Worm (Caenorhabditis elegans) whole organism, L4/young adult: ENCODE measurements around the gene B0035.15.
A peak's percentile ranks its signal among the peaks of the same experiment; 100 is the strongest.
"Not testable (repeated sequence)": the region's sequence is repeated elsewhere in the genome, so short reads cannot be mapped to it uniquely, and the experiment has no call there.

Source experiments
- W03F9.2 ChIP-seq: fragments of 150-350 bp; optimal IDR thresholded peaks from 2 replicates; lab custom pipeline; 2014; ENCODE audit warnings: missing biosample characterization, missing genetic modification characterization
- dao-5 ChIP-seq: sonication (generic microtip); optimal IDR thresholded peaks from 2 replicates; lab custom pipeline; 2016; ENCODE audit warnings: missing genotype, missing genetic modification characterization, moderate library complexity, missing compliant biosample characterization
- him-1 ChIP-seq: sonication (generic microtip); optimal IDR thresholded peaks from 2 replicates; lab custom pipeline; 2016; ENCODE audit warnings: missing genotype, missing genetic modification reagents, missing genetic modification characterization, missing compliant biosample characterization

The B0035.15 gene

DNA sequence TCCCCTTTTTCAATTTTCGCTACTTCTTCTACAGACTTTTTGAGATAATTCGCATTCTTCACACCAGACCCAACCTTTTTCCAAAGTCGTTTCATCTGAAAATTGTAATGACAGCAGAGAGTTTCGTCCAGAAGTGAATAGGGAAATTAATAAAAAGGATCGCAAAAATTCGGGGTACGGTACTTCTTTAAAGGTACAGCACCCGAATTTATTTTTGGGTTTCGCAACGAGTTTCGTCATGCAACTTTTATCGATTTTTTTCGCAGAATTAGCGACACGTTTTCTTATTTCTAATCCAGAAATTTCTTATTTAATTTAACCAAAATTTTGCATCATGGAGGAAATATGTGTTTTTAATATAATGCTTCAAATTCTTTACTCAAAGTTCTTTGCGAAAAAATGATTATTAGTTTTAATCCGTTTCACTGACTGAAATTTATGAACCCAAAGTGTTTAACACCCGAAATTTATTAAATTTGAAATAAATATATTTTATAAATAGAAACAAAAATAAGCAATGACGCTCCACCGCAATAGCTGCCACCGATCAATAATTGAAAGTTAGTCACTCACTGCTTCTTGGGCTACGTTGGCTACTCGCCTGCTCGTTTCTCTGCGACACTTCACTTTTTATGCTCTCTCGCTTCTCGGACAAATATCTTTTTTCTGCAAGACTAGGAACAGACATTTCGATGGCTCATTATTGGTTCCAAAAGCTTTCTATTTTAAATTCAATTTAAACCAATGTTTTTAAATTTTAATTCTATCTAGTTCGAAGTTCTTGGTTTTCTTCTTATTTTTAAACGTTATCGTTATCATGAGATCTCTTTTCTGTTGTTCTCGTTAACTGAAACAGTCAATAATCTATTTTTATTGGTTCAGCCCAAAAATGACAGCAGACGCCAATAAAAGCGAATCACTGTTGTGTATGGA is at the start of gene B0035.15, which contains the start of gene dnj-1:
B0035.15 (minus strand) TSS at position 99 of the 933 bp plus-strand sequence.
dnj-1 (plus strand) TSS at position 883 of the 933 bp plus-strand sequence.
- TF ChIP-seq dao-5 (tag; lab: Kevin White, UChicago) (no peak), W03F9.2 (no peak), him-1 (tag; lab: Kevin White, UChicago) (no peak)

DNA sequence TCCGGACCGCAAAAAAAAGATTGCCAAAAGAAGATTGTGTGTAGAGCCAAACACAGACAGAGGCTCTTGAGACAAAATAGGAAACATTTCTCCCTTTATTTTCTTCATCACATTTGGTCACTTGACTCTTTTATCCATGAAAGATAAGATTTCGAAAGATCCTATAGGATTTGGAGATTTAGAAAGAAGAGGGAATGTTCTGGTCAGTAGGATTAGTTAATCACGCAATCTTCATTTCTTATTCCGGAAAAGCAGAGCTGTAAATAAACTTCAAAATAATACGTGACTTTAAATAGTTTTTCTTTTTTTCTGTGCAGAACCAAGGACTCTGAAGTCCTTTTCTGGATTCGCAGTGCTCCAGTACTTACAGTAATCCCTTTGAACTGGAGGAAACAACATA is 49.2 kb upstream of the B0035.15 start:
- no peak for TF ChIP-seq W03F9.2
- no peak for TF ChIP-seq him-1 (tag; lab: Kevin White, UChicago)
- TF ChIP-seq dao-5 (tag; lab: Kevin White, UChicago), result no peak

DNA sequence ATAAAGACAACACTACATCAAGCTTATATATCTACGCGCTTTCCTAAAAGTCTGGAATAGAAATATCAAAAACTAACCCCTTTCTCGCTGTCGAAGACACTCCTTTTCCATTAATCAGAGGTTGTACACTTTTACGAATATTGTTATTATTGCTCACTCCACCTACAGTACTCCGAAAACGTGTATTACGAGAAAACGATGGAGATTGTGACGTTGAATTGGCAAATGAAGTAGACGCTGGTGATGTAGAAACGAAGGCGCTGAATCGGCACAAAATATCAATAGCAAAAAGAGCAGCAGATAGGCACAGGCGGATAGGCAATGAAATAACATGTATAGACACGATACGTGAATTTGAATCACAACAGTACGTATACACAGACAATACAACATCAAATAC is 46.2 kb upstream of the B0035.15 start:
- TF ChIP-seq W03F9.2, result no peak
- no peak for TF ChIP-seq him-1 (tag; lab: Kevin White, UChicago)
- TF ChIP-seq dao-5 (tag; lab: Kevin White, UChicago), result no peak

DNA sequence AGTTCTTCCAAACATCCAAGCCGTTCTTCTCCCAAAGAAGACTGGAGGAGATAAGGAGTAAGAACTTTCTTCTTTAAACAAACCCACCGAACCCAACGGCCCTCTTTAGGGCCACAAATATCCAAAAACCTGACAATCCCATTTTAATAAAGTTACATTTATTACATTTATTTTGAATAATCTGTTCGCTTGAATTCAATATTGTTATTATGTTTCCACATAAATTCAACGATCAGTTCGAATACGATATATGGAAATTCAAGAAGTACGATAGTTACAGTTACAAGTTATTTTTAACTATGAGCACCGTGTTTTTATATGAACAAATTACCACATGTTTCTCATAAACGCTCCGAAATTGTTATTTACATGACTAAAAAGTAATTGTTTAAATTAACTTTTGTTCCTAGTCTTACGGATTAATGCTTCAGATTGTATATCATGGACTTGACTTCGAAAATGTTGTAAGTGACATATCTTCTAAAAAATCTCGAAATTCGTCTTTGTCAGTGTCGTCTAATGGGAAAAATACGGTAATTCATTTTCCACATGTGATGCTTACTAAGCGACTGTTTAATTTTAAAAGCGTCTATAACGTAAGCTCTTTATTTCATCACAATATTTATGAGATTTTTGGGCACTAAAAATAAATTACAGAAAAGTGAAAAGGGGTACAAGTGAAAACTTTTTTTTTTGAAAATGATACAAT is 42.8 kb upstream of the B0035.15 start:
- TF ChIP-seq dao-5 (tag; lab: Kevin White, UChicago), result no peak
- no peak for TF ChIP-seq W03F9.2
- no peak for TF ChIP-seq him-1 (tag; lab: Kevin White, UChicago)

DNA sequence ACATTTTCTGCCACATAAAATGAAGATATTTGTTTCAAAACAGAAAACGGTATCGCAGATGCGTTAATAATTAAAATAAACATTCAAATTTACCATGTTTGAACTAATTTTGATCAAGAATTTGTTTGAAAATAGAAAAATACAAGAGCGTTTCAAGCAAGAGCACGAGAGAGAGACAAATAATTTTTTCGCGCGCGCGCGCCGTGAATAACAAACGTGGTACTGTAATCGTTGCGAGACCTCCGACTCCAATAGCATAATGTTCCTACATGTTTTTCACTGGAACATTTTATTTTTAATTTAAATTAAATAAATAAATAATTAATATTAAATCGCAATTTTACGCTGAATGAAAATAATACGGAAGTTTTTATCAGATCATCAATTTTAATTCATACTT is 39.0 kb upstream of the B0035.15 start, which contains the start of gene F54E12.2:
F54E12.2 (minus strand) TSS at position 164 of the 400 bp plus-strand sequence.
- TF ChIP-seq dao-5 (tag; lab: Kevin White, UChicago) (no peak), W03F9.2 (peak; percentile 51)

DNA sequence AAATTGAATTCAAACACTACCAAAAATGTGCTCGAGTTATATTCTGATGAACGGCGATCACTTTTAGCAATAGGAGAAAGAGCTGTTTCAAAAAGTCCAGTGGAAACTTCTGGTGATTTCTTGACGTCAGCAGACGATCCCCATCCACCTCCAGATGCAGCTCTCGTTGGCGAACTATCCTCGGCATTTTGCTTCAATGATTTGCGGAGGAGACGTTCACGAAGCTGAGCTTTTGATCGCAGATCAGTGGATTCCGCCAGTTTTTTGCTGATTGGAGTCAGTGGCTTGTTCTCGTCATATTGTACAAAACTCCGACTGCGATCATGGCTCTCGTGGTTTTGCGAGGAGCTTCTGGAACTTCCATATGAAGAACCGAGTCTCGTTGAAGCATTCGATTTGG is 38.1 kb upstream of the B0035.15 start:
- TF ChIP-seq dao-5 (tag; lab: Kevin White, UChicago) (no peak), him-1 (tag; lab: Kevin White, UChicago) (no peak), W03F9.2 (no peak)

DNA sequence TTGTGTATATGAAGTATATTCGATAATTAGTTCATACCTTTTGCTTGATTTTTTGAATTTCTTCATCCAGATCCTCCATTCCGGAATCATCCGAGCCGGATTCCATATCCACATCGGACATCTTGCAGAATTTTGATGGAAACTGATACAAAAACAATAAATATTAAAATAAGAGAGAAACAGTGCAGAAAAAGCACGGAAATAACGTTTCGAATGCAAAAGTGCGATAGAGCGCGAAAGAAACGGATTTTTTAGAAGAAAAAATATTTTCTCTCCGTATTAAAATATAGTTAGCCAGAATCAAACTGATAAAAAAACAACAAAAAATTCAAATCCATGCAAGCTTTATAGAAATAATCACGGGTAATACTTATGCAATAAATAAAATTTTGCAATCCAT is 34.7 kb upstream of the B0035.15 start, which contains the start of gene sart-3:
sart-3 (minus strand) TSS at position 219 of the 400 bp plus-strand sequence.
- TF ChIP-seq him-1 (tag; lab: Kevin White, UChicago), result no peak
- TF ChIP-seq W03F9.2, result no peak
- no peak for TF ChIP-seq dao-5 (tag; lab: Kevin White, UChicago)

DNA sequence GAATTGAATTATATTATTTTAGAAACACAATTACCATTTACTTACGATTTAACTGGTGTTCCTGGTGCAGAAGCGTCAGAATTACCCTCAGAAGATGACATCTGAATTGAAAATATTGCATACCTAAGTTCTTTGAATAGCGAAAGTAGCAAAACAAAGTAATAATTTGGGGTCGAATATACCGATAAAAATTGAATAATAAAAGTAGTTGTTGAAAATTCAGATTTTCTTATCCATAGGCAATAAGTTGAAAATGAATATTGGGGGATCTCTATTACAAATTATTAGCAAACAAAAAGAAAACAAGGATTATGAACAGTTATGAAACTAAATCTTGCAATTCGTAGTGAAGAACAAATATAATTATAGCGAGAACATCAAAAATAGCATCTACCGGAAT is 31.2 kb upstream of the B0035.15 start, which contains the start of gene leo-1:
leo-1 (minus strand) TSS at position 101 of the 400 bp plus-strand sequence.
- TF ChIP-seq W03F9.2 (no peak), dao-5 (tag; lab: Kevin White, UChicago) (no peak), him-1 (tag; lab: Kevin White, UChicago) (no peak)

DNA sequence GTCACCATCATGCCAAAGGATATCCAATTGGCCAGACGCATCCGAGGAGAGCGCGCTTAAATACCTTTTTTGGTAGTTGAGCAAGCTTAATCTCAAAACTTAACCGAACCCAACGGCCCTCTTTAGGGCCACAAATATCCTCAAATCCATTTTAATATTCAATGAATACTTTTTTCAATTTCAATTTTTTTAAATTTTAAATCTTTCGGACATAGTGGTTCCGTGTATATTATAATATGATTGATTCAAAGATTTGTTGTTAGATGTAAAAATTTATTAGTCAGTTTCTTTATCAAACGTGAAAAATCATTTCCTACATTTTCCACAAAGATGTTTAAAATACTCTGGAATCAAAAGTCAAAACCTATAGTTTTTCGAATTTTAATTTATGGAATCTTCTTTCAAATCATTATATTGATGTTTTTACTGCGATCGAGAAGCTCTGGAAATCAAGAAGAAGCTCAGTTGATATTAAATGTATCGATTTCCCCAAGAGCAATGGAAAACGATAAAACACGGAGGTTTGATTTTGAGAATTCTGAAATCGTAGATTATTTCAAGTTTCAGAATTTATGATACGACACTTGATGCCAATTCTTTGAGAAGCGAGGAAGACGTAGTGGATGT is 29.0 kb upstream of the B0035.15 start, which contains the start of gene B0035.21:
B0035.21 (plus strand) TSS at position 322 of the 627 bp plus-strand sequence.
- TF ChIP-seq W03F9.2 (no peak), him-1 (tag; lab: Kevin White, UChicago) (no peak), dao-5 (tag; lab: Kevin White, UChicago) (no peak)

DNA sequence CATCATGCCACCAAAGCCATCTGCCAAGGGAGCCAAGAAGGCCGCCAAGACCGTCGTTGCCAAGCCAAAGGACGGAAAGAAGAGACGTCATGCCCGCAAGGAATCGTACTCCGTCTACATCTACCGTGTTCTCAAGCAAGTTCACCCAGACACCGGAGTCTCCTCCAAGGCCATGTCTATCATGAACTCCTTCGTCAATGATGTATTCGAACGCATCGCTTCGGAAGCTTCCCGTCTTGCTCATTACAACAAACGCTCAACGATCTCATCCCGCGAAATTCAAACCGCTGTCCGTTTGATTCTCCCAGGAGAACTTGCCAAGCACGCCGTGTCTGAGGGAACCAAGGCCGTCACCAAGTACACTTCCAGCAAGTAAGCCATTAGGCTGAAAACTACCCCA is 26.7 kb upstream of the B0035.15 start, which contains the start of gene his-48:
his-48 (plus strand) TSS at position 5 of the 400 bp plus-strand sequence.
- not testable (repeated sequence) for TF ChIP-seq W03F9.2; him-1 (tag; lab: Kevin White, UChicago); dao-5 (tag; lab: Kevin White, UChicago)

DNA sequence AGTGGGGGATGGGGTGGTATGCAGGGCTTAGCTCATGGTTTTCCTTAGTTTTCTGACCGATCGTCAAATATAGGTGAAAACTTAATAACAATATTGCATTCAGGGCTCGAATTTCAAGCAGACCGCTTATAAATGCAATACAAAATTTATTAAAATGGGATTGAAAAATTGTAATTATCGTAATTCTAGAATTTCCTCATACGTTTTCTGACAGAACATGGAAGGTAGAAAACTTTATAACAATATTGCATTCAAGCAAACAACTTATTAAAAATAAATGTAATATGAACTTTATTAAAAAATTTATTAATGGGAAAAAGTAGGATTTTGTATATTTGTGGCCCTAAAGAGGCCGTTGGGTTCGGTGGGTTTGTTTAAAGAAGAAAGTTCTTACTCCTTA is 25.6 kb upstream of the B0035.15 start:
- TF ChIP-seq W03F9.2 (no peak), him-1 (tag; lab: Kevin White, UChicago) (no peak), dao-5 (tag; lab: Kevin White, UChicago) (no peak)

DNA sequence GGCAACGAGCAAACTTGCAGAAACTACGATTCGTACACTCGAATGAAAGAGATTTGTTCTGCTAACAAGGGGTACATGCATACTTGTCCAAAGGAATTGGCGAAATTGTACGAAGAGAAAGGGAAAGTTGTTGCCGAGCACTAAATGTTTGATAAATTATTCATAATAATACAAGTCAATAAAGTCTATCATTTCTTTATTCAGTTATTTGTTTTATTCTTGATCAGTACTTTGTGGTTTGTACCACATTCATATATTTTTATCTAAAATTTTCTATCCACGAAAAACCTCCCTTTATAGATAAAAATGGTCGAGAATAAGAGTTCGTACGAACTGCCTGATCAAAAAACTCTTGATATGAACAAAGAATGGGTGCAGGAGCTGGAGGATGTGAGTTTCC is 22.4 kb upstream of the B0035.15 start, which contains the start of gene edg-1:
edg-1 (plus strand) TSS at position 301 of the 400 bp plus-strand sequence.
- TF ChIP-seq him-1 (tag; lab: Kevin White, UChicago) (no peak), dao-5 (tag; lab: Kevin White, UChicago) (no peak), W03F9.2 (no peak)

DNA sequence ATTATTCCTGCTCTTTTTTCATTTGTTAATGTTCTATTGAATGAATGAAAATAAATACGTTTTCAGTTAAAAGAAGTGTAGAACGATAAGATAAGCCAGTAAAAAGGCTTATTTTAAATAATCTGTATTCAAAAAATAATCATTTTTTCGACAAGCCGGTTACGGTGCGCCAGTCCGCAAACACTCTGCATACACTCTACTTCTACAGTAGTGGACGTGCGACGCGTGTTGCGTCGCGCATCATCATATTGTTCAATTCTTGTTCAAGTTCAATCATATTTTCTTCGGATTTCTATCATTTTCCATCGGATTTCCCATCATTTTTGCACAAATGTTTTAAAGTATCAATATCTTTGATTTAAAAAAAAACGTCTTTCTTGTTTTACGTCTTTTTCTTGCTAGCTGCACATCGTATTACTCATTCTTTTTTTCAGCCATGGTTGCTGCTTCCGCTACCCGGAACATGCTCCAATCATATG is 21.9 kb upstream of the B0035.15 start, which contains the start of gene B0035.18:
B0035.18 (plus strand) TSS at position 429 of the 479 bp plus-strand sequence.
- TF ChIP-seq him-1 (tag; lab: Kevin White, UChicago) (no peak), W03F9.2 (no peak), dao-5 (tag; lab: Kevin White, UChicago) (no peak)
